Fruit fly (Drosophila melanogaster): ENCODE results near the gene Pomp.

Gene Pomp

DNA sequence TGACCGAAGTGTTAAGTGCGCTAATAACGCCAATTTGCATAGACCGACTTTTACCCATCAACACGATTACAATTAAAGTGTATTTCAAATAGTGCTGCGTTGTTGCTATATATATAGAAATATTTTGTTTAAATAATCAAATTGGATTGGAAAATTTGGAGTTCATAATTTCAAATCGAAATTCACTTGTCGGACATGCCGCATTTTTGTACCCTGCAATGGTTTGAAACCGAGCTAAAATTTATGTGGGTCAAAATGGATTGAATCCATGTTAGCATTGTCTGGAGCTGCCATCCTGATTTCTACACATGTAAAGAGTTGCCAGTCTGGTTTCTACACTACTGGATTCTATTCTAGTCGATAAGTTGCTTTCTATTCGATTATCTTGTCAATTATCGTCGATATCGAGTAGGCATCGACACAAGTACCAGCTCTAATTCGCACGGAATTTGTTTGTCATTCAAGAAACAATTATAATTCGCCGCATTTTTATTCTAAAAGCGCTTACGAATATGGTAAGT is at the start of gene Pomp (continued):
- peak in 1 of 2 experiments; percentile 26 for TF ChIP-seq crp (GFP tag; optimal IDR thresholded peaks at IDR 0.05)
- TF ChIP-seq crol (GFP tag; IDR thresholded peaks at IDR 0.05), result peak; percentile 35; the same call in 1 of the 2 replicates
- peak; percentile 85 for TF ChIP-seq ranshi (GFP tag; IDR thresholded peaks at IDR 0.05)
- peak; percentile 87 for TF ChIP-seq Xbp1 (GFP tag; optimal IDR thresholded peaks at IDR 0.05)
- peak; percentile 69 for TF ChIP-seq gsb (GFP tag; IDR thresholded peaks at IDR 0.05)
- TF ChIP-seq pnt (GFP tag; optimal IDR thresholded peaks at IDR 0.05), result peak; percentile 56
- peak; percentile 79 for TF ChIP-seq CG10462 (GFP tag; optimal IDR thresholded peaks at IDR 0.05)
- TF ChIP-seq CG11723 (GFP tag; optimal IDR thresholded peaks at IDR 0.05), result peak; percentile 44
- peak; percentile 78 for TF ChIP-seq bbx (GFP tag; IDR thresholded peaks at IDR 0.05; ENCODE audit: partially characterized antibody)
- peak; percentile 90 for TF ChIP-seq phol (tag; optimal IDR thresholded peaks at IDR 0.05)
- TF ChIP-seq Nf-YA (GFP tag; IDR thresholded peaks at IDR 0.05), result peak; percentile 84
- TF ChIP-seq Ssrp (tag; optimal IDR thresholded peaks at IDR 0.05), result peak; percentile 66
- TF ChIP-seq CG17186 (GFP tag; optimal IDR thresholded peaks at IDR 0.05), result peak; percentile 60
- TF ChIP-seq fu2 (GFP tag; optimal IDR thresholded peaks at IDR 0.05), result peak; percentile 42
- no peak for TF ChIP-seq btn (GFP tag; optimal IDR thresholded peaks at IDR 0.05)
- peak; percentile 72 for TF ChIP-seq chm (GFP tag; IDR thresholded peaks at IDR 0.05)
- peak; percentile 44; the same call in 1 of the 2 replicates for TF ChIP-seq Taf1 (GFP tag; IDR thresholded peaks at IDR 0.05)
- peak; percentile 58 for TF ChIP-seq Bteb2 (GFP tag; optimal IDR thresholded peaks at IDR 0.05)
- peak in 1 of 2 experiments; percentile 75 for TF ChIP-seq Eip74EF (GFP tag; optimal IDR thresholded peaks at IDR 0.05)
- peak; percentile 8 for TF ChIP-seq cato (GFP tag; optimal IDR thresholded peaks at IDR 0.05; ENCODE audit: borderline replicate concordance)
- TF ChIP-seq Adf1 (GFP tag; IDR thresholded peaks at IDR 0.05), result peak; percentile 42
- peak; percentile 77 for TF ChIP-seq run (tag; optimal IDR thresholded peaks at IDR 0.05)
- peak; percentile 88 for TF ChIP-seq CG6689 (GFP tag; IDR thresholded peaks at IDR 0.05)
- TF ChIP-seq Dbx (GFP tag; IDR thresholded peaks at IDR 0.05), result peak; percentile 81; the same call in 2 of the 3 replicates
- peak; percentile 29 for TF ChIP-seq Mes4 (GFP tag; optimal IDR thresholded peaks at IDR 0.05)
- peak; percentile 92 for TF ChIP-seq stwl (tag; optimal IDR thresholded peaks at IDR 0.05)
- TF ChIP-seq vvl (GFP tag; IDR thresholded peaks at IDR 0.05), result peak; percentile 95
- peak; percentile 73 for TF ChIP-seq CG12942 (GFP tag; optimal IDR thresholded peaks at IDR 0.05)
- TF ChIP-seq maf-S (GFP tag; optimal IDR thresholded peaks at IDR 0.05), result peak; percentile 62
- TF ChIP-seq lmd (GFP tag; IDR thresholded peaks at IDR 0.05), result peak; percentile 90
- TF ChIP-seq sc (optimal IDR thresholded peaks at IDR 0.05), result no peak
- peak; percentile 35 for TF ChIP-seq sc (GFP tag; optimal IDR thresholded peaks at IDR 0.05)
- TF ChIP-seq Rfx (GFP tag; IDR thresholded peaks at IDR 0.05), result peak; percentile 88
- TF ChIP-seq bowl (GFP tag; IDR thresholded peaks at IDR 0.05), result peak; percentile 60; the same call in 1 of the 2 replicates
- TF ChIP-seq NC2β (GFP tag; optimal IDR thresholded peaks at IDR 0.05), result peak; percentile 37
- peak; percentile 86 for TF ChIP-seq CG14014 (GFP tag; IDR thresholded peaks at IDR 0.05)
- peak; percentile 93 for TF ChIP-seq Sry-δ (GFP tag; optimal IDR thresholded peaks at IDR 0.05)
- peak; percentile 52 for TF ChIP-seq CG8944 (GFP tag; optimal IDR thresholded peaks at IDR 0.05)
- peak; percentile 73 for TF ChIP-seq CG8765 (GFP tag; IDR thresholded peaks at IDR 0.05)
- TF ChIP-seq danr (GFP tag; IDR thresholded peaks at IDR 0.05), result peak; percentile 77; the same call in 1 of the 2 replicates
- peak; percentile 86 for TF ChIP-seq Asciz (GFP tag; optimal IDR thresholded peaks at IDR 0.05)
- TF ChIP-seq lbe (GFP tag; optimal IDR thresholded peaks at IDR 0.05), result peak; percentile 71
- peak; percentile 19 for TF ChIP-seq emc (GFP tag; optimal IDR thresholded peaks at IDR 0.05)
- peak; percentile 48 for TF ChIP-seq Dp (GFP tag; optimal IDR thresholded peaks at IDR 0.05)
- peak; percentile 79 for TF ChIP-seq CG6765 (GFP tag; optimal IDR thresholded peaks at IDR 0.05)
- peak; percentile 86 for TF ChIP-seq Fer1 (GFP tag; optimal IDR thresholded peaks at IDR 0.05)
- TF ChIP-seq jing (GFP tag; optimal IDR thresholded peaks at IDR 0.05), result no peak
- TF ChIP-seq fd96Cb (tag; optimal IDR thresholded peaks at IDR 0.05), result peak; percentile 88
- TF ChIP-seq Gsc (GFP tag; IDR thresholded peaks at IDR 0.05), result peak; percentile 69
- peak; percentile 80 for TF ChIP-seq CG2875 (GFP tag; optimal IDR thresholded peaks at IDR 0.05)
- TF ChIP-seq dpn (GFP tag; optimal IDR thresholded peaks at IDR 0.05), result peak; percentile 72 to 88
